Fruit fly (Drosophila melanogaster) whole organism, prepupa: ENCODE data around the gene Kdm5.
A peak's percentile ranks its signal among the peaks of the same experiment; 100 is the strongest.

Experiments
- CG10631 ChIP-seq: fragments of 200-800 bp; sonication (Bioruptor generic); optimal IDR thresholded peaks from 2 replicates; lab custom pipeline; 2016; ENCODE audit warnings: missing biosample characterization, missing genetic modification characterization
- CG11294 ChIP-seq: fragments of 200-800 bp; sonication (Bioruptor generic); IDR thresholded peaks from 2 replicates; pipeline ENCODE4 v1.3.6; 2022; ENCODE audit warnings: missing biosample characterization, missing genetic modification characterization
- CG11762 ChIP-seq: fragments of 200-800 bp; sonication (Bioruptor generic); optimal IDR thresholded peaks from 3 replicates; lab custom pipeline; 2016; ENCODE audit warnings: missing biosample characterization, missing genetic modification characterization; ENCODE audit not compliant: insufficient read depth
- CG11902 ChIP-seq: fragments of 200-800 bp; sonication (Bioruptor generic); optimal IDR thresholded peaks from 3 replicates; lab custom pipeline; 2016; ENCODE audit warnings: missing biosample characterization, missing genetic modification characterization
- CG15336 ChIP-seq: fragments of 200-800 bp; sonication (Bioruptor generic); IDR thresholded peaks from 2 replicates; pipeline ENCODE4 v1.3.6; 2022; ENCODE audit warnings: missing biosample characterization, missing genetic modification characterization
- CG1621 ChIP-seq: fragments of 200-800 bp; sonication (Bioruptor generic); optimal IDR thresholded peaks from 3 replicates; lab custom pipeline; 2018; ENCODE audit warnings: missing biosample characterization, mild to moderate bottlenecking, missing genetic modification characterization
- CG31627 ChIP-seq: fragments of 200-800 bp; sonication (Bioruptor generic); optimal IDR thresholded peaks from 3 replicates; lab custom pipeline; 2016; ENCODE audit warnings: missing biosample characterization, missing genetic modification characterization
- CG32006 ChIP-seq: fragments of 200-800 bp; sonication (Bioruptor generic); optimal IDR thresholded peaks from 3 replicates; lab custom pipeline; 2017; ENCODE audit warnings: missing biosample characterization, mild to moderate bottlenecking, missing genetic modification characterization
- CG3919 ChIP-seq: fragments of 200-800 bp; sonication (Bioruptor generic); optimal IDR thresholded peaks from 3 replicates; lab custom pipeline; 2016; ENCODE audit warnings: missing biosample characterization, missing genetic modification characterization
- CG4318 ChIP-seq: fragments of 200-800 bp; sonication (Bioruptor generic); optimal IDR thresholded peaks from 3 replicates; lab custom pipeline; 2017; ENCODE audit warnings: missing biosample characterization, mild to moderate bottlenecking, missing genetic modification characterization
- CG6163 ChIP-seq: fragments of 200-800 bp; sonication (Bioruptor generic); IDR thresholded peaks from 3 replicates; pipeline ENCODE4 v1.3.6; 2022; ENCODE audit warnings: missing biosample characterization, missing genetic modification characterization
- CG6276 ChIP-seq: fragments of 200-800 bp; sonication (Bioruptor generic); optimal IDR thresholded peaks from 2 replicates; lab custom pipeline; 2017; ENCODE audit warnings: missing biosample characterization, mild to moderate bottlenecking, missing genetic modification characterization
- CG6792 ChIP-seq: fragments of 200-800 bp; sonication (Bioruptor generic); optimal IDR thresholded peaks from 3 replicates; lab custom pipeline; 2016; ENCODE audit warnings: missing biosample characterization, missing genetic modification characterization
- CG6808 ChIP-seq: fragments of 200-800 bp; sonication (Bioruptor generic); optimal IDR thresholded peaks from 3 replicates; lab custom pipeline; 2017; ENCODE audit warnings: missing biosample characterization, missing genetic modification characterization, mild to moderate bottlenecking, moderate library complexity, missing genetic modification reagents
- CG6854 ChIP-seq: fragments of 200-800 bp; sonication (Bioruptor generic); optimal IDR thresholded peaks from 2 replicates; lab custom pipeline; 2017; ENCODE audit warnings: missing biosample characterization, mild to moderate bottlenecking, missing genetic modification characterization
- CG7368 ChIP-seq: fragments of 200-800 bp; sonication (Bioruptor generic); optimal IDR thresholded peaks from 3 replicates; lab custom pipeline; 2016; ENCODE audit warnings: missing biosample characterization, missing genetic modification characterization
- CG8119 ChIP-seq: fragments of 200-800 bp; sonication (Bioruptor generic); IDR thresholded peaks from 3 replicates; pipeline ENCODE4 v1.3.6; 2022; ENCODE audit warnings: missing biosample characterization, missing genetic modification characterization
- CG8319 ChIP-seq: fragments of 200-800 bp; sonication (Bioruptor generic); optimal IDR thresholded peaks from 3 replicates; lab custom pipeline; 2016; ENCODE audit warnings: missing biosample characterization, missing genetic modification characterization
- CG8632 ChIP-seq: fragments of 200-800 bp; sonication (Bioruptor generic); optimal IDR thresholded peaks from 3 replicates; lab custom pipeline; 2016; ENCODE audit warnings: missing biosample characterization, missing genetic modification characterization
- CG9139 ChIP-seq: fragments of 200-800 bp; sonication (Bioruptor generic); optimal IDR thresholded peaks from 3 replicates; lab custom pipeline; 2017; ENCODE audit warnings: missing biosample characterization, mild to moderate bottlenecking, missing genetic modification characterization
- Eip75B ChIP-seq: fragments of 200-800 bp; sonication (Bioruptor generic); optimal IDR thresholded peaks from 3 replicates; lab custom pipeline; 2016; ENCODE audit warnings: missing biosample characterization, missing genetic modification characterization
- Eip78C ChIP-seq: fragments of 200-800 bp; sonication (Bioruptor generic); peaks from one replicate; lab custom pipeline; 2016; ENCODE audit warnings: missing biosample characterization, missing genetic modification characterization
- Eip93F ChIP-seq: fragments of 200-800 bp; sonication (Bioruptor generic); optimal IDR thresholded peaks from 2 replicates; lab custom pipeline; 2016; ENCODE audit warnings: missing biosample characterization, mild to moderate bottlenecking, missing genetic modification characterization
- Ets21C ChIP-seq: fragments of 200-800 bp; sonication (Bioruptor generic); optimal IDR thresholded peaks from 3 replicates; lab custom pipeline; 2016; ENCODE audit warnings: missing biosample characterization, missing genetic modification characterization
- Gug ChIP-seq: fragments of 200-800 bp; sonication (Bioruptor generic); IDR thresholded peaks from 2 replicates; pipeline ENCODE4 v1.3.6; 2022; ENCODE audit warnings: missing biosample characterization, missing genetic modification characterization
- Hr38 ChIP-seq: sonication (Bioruptor generic); optimal IDR thresholded peaks from 2 replicates; lab custom pipeline; 2016; ENCODE audit warnings: missing biosample characterization, missing genetic modification characterization
- Hr39 ChIP-seq: fragments of 200-800 bp; sonication (Bioruptor generic); optimal IDR thresholded peaks from 2 replicates; lab custom pipeline; 2016; ENCODE audit warnings: missing biosample characterization, missing genetic modification characterization
- Lpt ChIP-seq: fragments of 200-800 bp; sonication (Bioruptor generic); optimal IDR thresholded peaks from 3 replicates; lab custom pipeline; 2016; ENCODE audit warnings: missing biosample characterization, missing genetic modification characterization
- Met ChIP-seq: fragments of 200-800 bp; sonication (Bioruptor generic); optimal IDR thresholded peaks from 3 replicates; lab custom pipeline; 2016; ENCODE audit warnings: missing biosample characterization, missing genetic modification characterization
- OdsH ChIP-seq: fragments of 200-800 bp; sonication (Bioruptor generic); optimal IDR thresholded peaks from 3 replicates; lab custom pipeline; 2016; ENCODE audit warnings: missing biosample characterization, missing genetic modification characterization
- Sox14 ChIP-seq: fragments of 200-800 bp; sonication (Bioruptor generic); optimal IDR thresholded peaks from 3 replicates; lab custom pipeline; 2016; ENCODE audit warnings: missing biosample characterization, missing genetic modification characterization
- achi ChIP-seq: fragments of 200-800 bp; sonication (Bioruptor generic); optimal IDR thresholded peaks from 3 replicates; lab custom pipeline; 2016; ENCODE audit warnings: missing biosample characterization, missing genetic modification characterization
- acj6 ChIP-seq: fragments of 200-800 bp; sonication (Bioruptor generic); optimal IDR thresholded peaks from 3 replicates; lab custom pipeline; 2016; ENCODE audit warnings: missing biosample characterization, missing genetic modification characterization
- cyc ChIP-seq: fragments of 200-800 bp; sonication (Bioruptor generic); optimal IDR thresholded peaks from 3 replicates; lab custom pipeline; 2016; ENCODE audit warnings: missing biosample characterization, missing genetic modification characterization
- dac ChIP-seq: fragments of 200-800 bp; sonication (Bioruptor generic); optimal IDR thresholded peaks from 2 replicates; lab custom pipeline; 2017; ENCODE audit warnings: missing biosample characterization, mild to moderate bottlenecking, missing genetic modification characterization
- dsx ChIP-seq: fragments of 200-800 bp; optimal IDR thresholded peaks from 3 replicates; lab custom pipeline; 2019; ENCODE audit warnings: missing biosample characterization, mild to moderate bottlenecking, missing genetic modification characterization, moderate library complexity; ENCODE audit not compliant: poor library complexity, severe bottlenecking
- eg ChIP-seq: fragments of 200-800 bp; sonication (Bioruptor generic); IDR thresholded peaks from 3 replicates; pipeline ENCODE4 v1.3.6; 2022; ENCODE audit warnings: missing biosample characterization, missing genetic modification characterization
- esn ChIP-seq: fragments of 200-800 bp; sonication (Bioruptor generic); optimal IDR thresholded peaks from 2 replicates; lab custom pipeline; 2016; ENCODE audit warnings: missing biosample characterization, mild to moderate bottlenecking, missing genetic modification characterization, moderate library complexity
- fd59A ChIP-seq: fragments of 200-800 bp; sonication (Bioruptor generic); optimal IDR thresholded peaks from 2 replicates; lab custom pipeline; 2017; ENCODE audit warnings: missing biosample characterization, mild to moderate bottlenecking, missing genetic modification characterization, missing genetic modification reagents
- fd85E ChIP-seq: fragments of 200-800 bp; sonication (Bioruptor generic); optimal IDR thresholded peaks from 3 replicates; lab custom pipeline; 2016; ENCODE audit warnings: missing biosample characterization, missing genetic modification characterization
- lz ChIP-seq: fragments of 200-800 bp; sonication (Bioruptor generic); optimal IDR thresholded peaks from 3 replicates; lab custom pipeline; 2016; ENCODE audit warnings: missing biosample characterization, missing genetic modification characterization
- net ChIP-seq: fragments of 200-800 bp; sonication (Bioruptor generic); optimal IDR thresholded peaks from 3 replicates; lab custom pipeline; 2016; ENCODE audit warnings: missing biosample characterization, missing genetic modification characterization
- pdm3 ChIP-seq: fragments of 200-800 bp; sonication (Bioruptor generic); optimal IDR thresholded peaks from 3 replicates; lab custom pipeline; 2016; ENCODE audit warnings: missing biosample characterization, missing genetic modification characterization
- salr ChIP-seq, 2 experiments: fragments of 200-800 bp; sonication (Bioruptor generic); optimal IDR thresholded peaks; 3 replicates each; lab custom pipeline; 2016 to 2018; ENCODE audit warnings: missing biosample characterization in 2 of 2, missing genetic modification characterization in 2 of 2, mild to moderate bottlenecking in 1 of 2
- spab ChIP-seq: fragments of 200-800 bp; sonication (Bioruptor generic); optimal IDR thresholded peaks from 2 replicates; lab custom pipeline; 2017; ENCODE audit warnings: missing biosample characterization, mild to moderate bottlenecking, missing genetic modification characterization, missing genetic modification reagents
- ss ChIP-seq, 2 experiments: fragments of 200-800 bp; sonication (Bioruptor generic); optimal IDR thresholded peaks; 2 replicates in 1 of 2; 3 replicates in 1 of 2; lab custom pipeline; 2017 to 2018; ENCODE audit warnings: mild to moderate bottlenecking in 2 of 2, missing biosample characterization in 2 of 2, missing genetic modification characterization in 2 of 2, moderate library complexity in 1 of 2
- svp ChIP-seq: fragments of 200-800 bp; sonication (Bioruptor generic); peaks from one replicate; lab custom pipeline; 2016; ENCODE audit warnings: missing biosample characterization, missing genetic modification characterization
- topi ChIP-seq: fragments of 200-800 bp; sonication (Bioruptor generic); optimal IDR thresholded peaks from 3 replicates; lab custom pipeline; 2016; ENCODE audit warnings: missing biosample characterization, missing genetic modification characterization
- vri ChIP-seq: fragments of 200-800 bp; sonication (Bioruptor generic); optimal IDR thresholded peaks from 3 replicates; lab custom pipeline; 2016; ENCODE audit warnings: missing biosample characterization, mild to moderate bottlenecking, missing genetic modification characterization

Gene Kdm5

DNA sequence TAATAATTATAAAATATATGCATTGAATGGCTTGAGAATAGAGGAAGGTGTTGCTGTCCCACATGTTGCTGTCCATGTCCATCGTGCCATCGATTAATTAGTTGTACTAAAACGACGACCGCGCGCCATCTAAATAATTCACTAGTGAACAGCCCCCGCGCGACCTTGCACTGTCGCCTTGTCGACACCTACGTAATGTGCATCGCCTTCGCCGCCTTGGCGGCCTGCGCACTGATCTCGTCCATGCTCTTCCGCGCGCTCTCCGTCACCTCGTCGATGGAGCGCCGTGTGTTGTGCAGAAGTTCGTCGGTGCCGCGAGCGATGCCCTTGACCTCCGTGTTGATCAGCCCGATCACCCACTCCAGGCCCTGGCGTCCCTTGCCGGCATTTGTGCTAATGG lies 47.6 kb upstream of the Kdm5 start:
- no peak for TF ChIP-seq CG8632 (GFP tag; lab: Kevin White, UChicago)
- TF ChIP-seq Gug: no peak
- no peak for TF ChIP-seq CG8119 (GFP tag; lab: Robert Waterston, UW)
- TF ChIP-seq esn: no peak
- TF ChIP-seq salr (GFP tag; optimal IDR thresholded peaks at IDR 0.05; lab: Kevin White, UChicago): no peak
- TF ChIP-seq CG10631 (GFP tag; lab: Kevin White, UChicago): no peak
- no peak for TF ChIP-seq fd85E
- no peak for TF ChIP-seq spab
- no peak for TF ChIP-seq CG6854
- TF ChIP-seq OdsH: no peak
- TF ChIP-seq CG1621 (tag; lab: Kevin White, UChicago): no peak
- TF ChIP-seq CG6163 (GFP tag; lab: Robert Waterston, UW): no peak
- no peak for TF ChIP-seq Ets21C (GFP tag; lab: Kevin White, UChicago)
- TF ChIP-seq acj6 (GFP tag; lab: Kevin White, UChicago): no peak
- TF ChIP-seq CG32006 (GFP tag; lab: Kevin White, UChicago): no peak
- no peak for TF ChIP-seq Met (GFP tag; lab: Kevin White, UChicago)
- TF ChIP-seq Eip75B (GFP tag; lab: Kevin White, UChicago): no peak
- no peak for TF ChIP-seq ss (GFP tag; optimal IDR thresholded peaks at IDR 0.05; lab: Kevin White, UChicago)
- no peak for TF ChIP-seq CG11762 (GFP tag; lab: Kevin White, UChicago)
- no peak for TF ChIP-seq Sox14

DNA sequence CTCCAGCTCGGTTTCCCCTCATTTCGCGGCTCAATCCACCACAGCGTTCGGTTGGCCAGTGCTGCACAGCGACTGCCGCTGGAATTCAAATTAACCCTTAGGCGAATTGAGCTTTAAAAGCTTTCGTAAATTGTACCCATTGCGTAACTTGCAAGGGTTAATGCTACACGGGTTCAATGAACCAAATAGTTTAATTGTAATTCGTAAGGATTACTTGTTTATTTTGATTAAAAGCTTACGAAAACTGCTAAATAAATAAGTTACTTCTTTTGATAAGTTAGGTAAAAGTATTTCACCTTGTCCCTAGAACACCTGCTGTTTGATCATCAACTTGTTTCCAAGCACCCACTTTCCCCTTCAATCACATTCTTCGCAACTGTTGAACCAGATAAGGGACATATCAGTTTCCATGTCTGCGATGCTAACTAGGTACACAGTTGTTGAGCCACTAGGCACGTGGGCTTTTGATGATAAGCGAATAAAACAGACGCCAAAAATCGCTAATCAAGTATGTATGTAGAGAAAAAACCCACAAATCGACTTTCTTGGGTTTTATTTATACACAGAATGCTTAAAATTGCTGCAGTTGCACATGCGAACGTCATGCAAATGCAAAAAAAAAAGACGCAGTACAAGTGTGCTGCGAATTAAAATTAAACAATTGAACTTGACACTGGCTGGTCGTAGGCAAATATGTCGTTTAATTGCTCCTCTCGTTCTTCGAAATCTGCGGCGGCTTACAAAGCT lies 46.8 kb upstream of the Kdm5 start, which contains the start of gene Pfas:
Gene Pfas, minus strand, starts transcription at position 79 of the 747 bp plus-strand sequence.
- TF ChIP-seq salr (GFP tag; optimal IDR thresholded peaks at IDR 0.05; lab: Kevin White, UChicago) (no peak), CG31627 (peak; percentile 63), lz (peak; percentile 70), CG3919 (GFP tag; lab: Kevin White, UChicago) (peak; percentile 66), achi (peak; percentile 25), CG6163 (GFP tag; lab: Robert Waterston, UW) (peak; percentile 52; the same call in 2 of the 3 replicates), Lpt (GFP tag; lab: Kevin White, UChicago) (peak; percentile 8), CG10631 (GFP tag; lab: Kevin White, UChicago) (no peak), fd59A (GFP tag; lab: Kevin White, UChicago) (peak; percentile 42), vri (GFP tag; lab: Kevin White, UChicago) (peak; percentile 98), CG8319 (no peak), topi (GFP tag; lab: Kevin White, UChicago) (peak; percentile 67), dac (no peak), CG6276 (GFP tag; lab: Kevin White, UChicago) (no peak), CG8632 (GFP tag; lab: Kevin White, UChicago) (peak; percentile 1), CG11294 (GFP tag; lab: Robert Waterston, UW) (peak; percentile 29; the same call in 1 of the 2 replicates), CG7368 (GFP tag; lab: Kevin White, UChicago) (peak; percentile 37), CG9139 (no peak), Hr38 (GFP tag; lab: Kevin White, UChicago) (no peak), CG4318 (no peak), dsx (GFP tag; lab: Kevin White, UChicago) (no peak), eg (GFP tag; lab: Robert Waterston, UW) (peak; percentile 49; the same call in 2 of the 3 replicates), esn (peak; percentile 76), Eip93F (GFP tag; lab: Kevin White, UChicago) (no peak), CG6792 (GFP tag; lab: Kevin White, UChicago) (peak; percentile 60), Ets21C (GFP tag; lab: Kevin White, UChicago) (no peak), cyc (GFP tag; lab: Kevin White, UChicago) (peak; percentile 52), Eip78C (GFP tag; lab: Kevin White, UChicago) (peak; percentile 90), spab (no peak), CG11902 (no peak), svp (GFP tag; lab: Kevin White, UChicago) (no peak), net (peak; percentile 51), Hr39 (peak; percentile 57), pdm3 (GFP tag; lab: Kevin White, UChicago) (no peak), ss (GFP tag; optimal IDR thresholded peaks at IDR 0.05; lab: Kevin White, UChicago) (peak in 1 of 2 experiments; percentile 43), CG15336 (GFP tag; lab: Robert Waterston, UW) (0 out of 2 replicates have a peak, but pooled peaks have one; percentile 33), CG6808 (GFP tag; lab: Kevin White, UChicago) (peak; percentile 76)
